Worm (Caenorhabditis elegans) whole organism, late embryonic: ENCODE measurements around the gene Y66D12A.19.

ENCODE experiments used
- C08G9.2 ChIP-seq: sonication (generic microtip); optimal IDR thresholded peaks from 2 replicates; lab custom pipeline; 2016; ENCODE audit warnings: mild to moderate bottlenecking, missing genetic modification characterization, moderate library complexity, missing compliant biosample characterization
- K02D7.2 ChIP-seq: sonication (generic microtip); optimal IDR thresholded peaks from 2 replicates; lab custom pipeline; 2017; ENCODE audit warnings: mild to moderate bottlenecking, missing genetic modification characterization, missing compliant biosample characterization
- K09A11.1 ChIP-seq: sonication (generic microtip); optimal IDR thresholded peaks from 2 replicates; lab custom pipeline; 2017; ENCODE audit warnings: antibody characterized with exemption, mild to moderate bottlenecking, missing genetic modification characterization, missing compliant biosample characterization; ENCODE audit not compliant: insufficient read depth
- T23F11.4 ChIP-seq: fragments of 200-800 bp; sonication (Bioruptor generic); optimal IDR thresholded peaks from 2 replicates; lab custom pipeline; 2018; ENCODE audit warnings: mild to moderate bottlenecking, missing genetic modification characterization, missing compliant biosample characterization
- Y22D7AL.16 ChIP-seq: sonication (generic microtip); optimal IDR thresholded peaks from 2 replicates; lab custom pipeline; 2016; ENCODE audit warnings: missing genetic modification characterization, missing compliant biosample characterization
- ceh-14 ChIP-seq: sonication (generic microtip); optimal IDR thresholded peaks from 2 replicates; lab custom pipeline; 2016; ENCODE audit warnings: missing genotype, missing genetic modification characterization, missing compliant biosample characterization
- ceh-19 ChIP-seq: fragments of 200-800 bp; sonication (Bioruptor generic); optimal IDR thresholded peaks from 2 replicates; lab custom pipeline; 2018; ENCODE audit warnings: mild to moderate bottlenecking, missing genetic modification characterization, missing compliant biosample characterization
- ceh-2 ChIP-seq: sonication (generic microtip); optimal IDR thresholded peaks from 2 replicates; lab custom pipeline; 2016; ENCODE audit warnings: missing genotype, missing genetic modification characterization, missing compliant biosample characterization
- ceh-22 ChIP-seq: sonication (generic microtip); optimal IDR thresholded peaks from 2 replicates; lab custom pipeline; 2017; ENCODE audit warnings: missing biosample characterization, missing genetic modification characterization
- ceh-30 ChIP-seq: fragments of 150-350 bp; optimal IDR thresholded peaks from 2 replicates; lab custom pipeline; 2014; ENCODE audit warnings: missing biosample characterization, missing genetic modification characterization
- ceh-45 ChIP-seq: fragments of 200-800 bp; sonication (Bioruptor generic); IDR thresholded peaks from 2 replicates; pipeline ENCODE4 v1.3.6; 2022; ENCODE audit warnings: missing genetic modification reagents, missing genetic modification characterization, missing compliant biosample characterization
- dmd-4 ChIP-seq: sonication (generic microtip); optimal IDR thresholded peaks from 2 replicates; lab custom pipeline; 2016; ENCODE audit warnings: borderline replicate concordance, missing genetic modification characterization, missing compliant biosample characterization
- dve-1 ChIP-seq: sonication (generic microtip); optimal IDR thresholded peaks from 2 replicates; lab custom pipeline; 2017; ENCODE audit warnings: antibody characterized with exemption, mild to moderate bottlenecking, missing genetic modification characterization, missing compliant biosample characterization
- elt-2 ChIP-seq: sonication (generic microtip); optimal IDR thresholded peaks from 2 replicates; lab custom pipeline; 2016; ENCODE audit warnings: missing genetic modification reagents, missing genetic modification characterization, missing compliant biosample characterization
- eyg-1 ChIP-seq: sonication (generic microtip); optimal IDR thresholded peaks from 2 replicates; lab custom pipeline; 2016; ENCODE audit warnings: missing genotype, missing genetic modification characterization, missing compliant biosample characterization
- fax-1 ChIP-seq: sonication (generic microtip); optimal IDR thresholded peaks from 2 replicates; lab custom pipeline; 2016; ENCODE audit warnings: missing genotype, missing genetic modification characterization, missing compliant biosample characterization
- fkh-10 ChIP-seq: fragments of 150-350 bp; optimal IDR thresholded peaks from 2 replicates; lab custom pipeline; 2014; ENCODE audit warnings: missing biosample characterization, missing genetic modification reagents, missing genetic modification characterization
- fkh-6 ChIP-seq: sonication (generic microtip); optimal IDR thresholded peaks from 2 replicates; lab custom pipeline; 2016; ENCODE audit warnings: missing genetic modification characterization, missing compliant biosample characterization
- gmeb-2 ChIP-seq: sonication (generic microtip); optimal IDR thresholded peaks from 2 replicates; lab custom pipeline; 2016; ENCODE audit warnings: missing genetic modification characterization, inconsistent platforms, missing compliant biosample characterization
- hlh-13 ChIP-seq: fragments of 200-800 bp; sonication (Bioruptor generic); optimal IDR thresholded peaks from 2 replicates; lab custom pipeline; 2018; ENCODE audit warnings: mild to moderate bottlenecking, missing genetic modification characterization, missing compliant biosample characterization
- hlh-15 ChIP-seq: sonication (generic microtip); optimal IDR thresholded peaks from 2 replicates; lab custom pipeline; 2016; ENCODE audit warnings: missing genetic modification characterization, missing compliant biosample characterization
- hlh-30 ChIP-seq: sonication (generic microtip); optimal IDR thresholded peaks from 2 replicates; lab custom pipeline; 2017; ENCODE audit warnings: antibody characterized with exemption, missing genetic modification characterization, missing compliant biosample characterization; ENCODE audit not compliant: insufficient read depth
- nfya-1 ChIP-seq: sonication (generic microtip); optimal IDR thresholded peaks from 2 replicates; lab custom pipeline; 2017; ENCODE audit warnings: missing genetic modification characterization, mild to moderate bottlenecking, missing compliant biosample characterization, antibody characterized with exemption, moderate library complexity
- nhr-232 ChIP-seq: sonication (generic microtip); optimal IDR thresholded peaks from 2 replicates; lab custom pipeline; 2016; ENCODE audit warnings: missing genetic modification characterization, missing compliant biosample characterization
- npax-4 ChIP-seq: sonication (generic microtip); optimal IDR thresholded peaks from 2 replicates; lab custom pipeline; 2016; ENCODE audit warnings: missing genetic modification characterization, missing compliant biosample characterization
- odd-2 ChIP-seq: sonication (generic microtip); optimal IDR thresholded peaks from 2 replicates; lab custom pipeline; 2017; ENCODE audit warnings: antibody characterized with exemption, mild to moderate bottlenecking, missing genetic modification characterization, missing compliant biosample characterization
- pha-4 ChIP-seq: fragments of 150-350 bp; optimal IDR thresholded peaks from 2 replicates; lab custom pipeline; 2018; ENCODE audit warnings: missing biosample characterization, missing genetic modification reagents, missing genetic modification characterization
- pros-1 ChIP-seq: fragments of 150-350 bp; optimal IDR thresholded peaks from 2 replicates; lab custom pipeline; 2014; ENCODE audit warnings: missing biosample characterization, missing genetic modification reagents, missing genetic modification characterization
- sdc-2 ChIP-seq: sonication (generic microtip); optimal IDR thresholded peaks from 2 replicates; lab custom pipeline; 2016; ENCODE audit warnings: missing genotype, missing genetic modification characterization, missing compliant biosample characterization
- tbx-2 ChIP-seq: sonication (generic microtip); optimal IDR thresholded peaks from 2 replicates; lab custom pipeline; 2016; ENCODE audit warnings: missing genetic modification characterization, missing compliant biosample characterization
- unc-42 ChIP-seq: sonication (generic microtip); optimal IDR thresholded peaks from 2 replicates; lab custom pipeline; 2016; ENCODE audit warnings: missing genotype, missing genetic modification characterization, missing compliant biosample characterization
- ztf-16 ChIP-seq: sonication (generic microtip); optimal IDR thresholded peaks from 2 replicates; lab custom pipeline; 2017; ENCODE audit warnings: missing genetic modification characterization, missing compliant biosample characterization

The Y66D12A.19 gene

ce11 chrIII:11510826-11511225, 1.9 kb downstream of the Y66D12A.19 start:
- TF ChIP-seq ceh-45: no peak
- no peak for TF ChIP-seq pros-1 (tag; lab: Kevin White, UChicago)
- no peak for TF ChIP-seq elt-2 (tag; lab: Kevin White, UChicago)

DNA sequence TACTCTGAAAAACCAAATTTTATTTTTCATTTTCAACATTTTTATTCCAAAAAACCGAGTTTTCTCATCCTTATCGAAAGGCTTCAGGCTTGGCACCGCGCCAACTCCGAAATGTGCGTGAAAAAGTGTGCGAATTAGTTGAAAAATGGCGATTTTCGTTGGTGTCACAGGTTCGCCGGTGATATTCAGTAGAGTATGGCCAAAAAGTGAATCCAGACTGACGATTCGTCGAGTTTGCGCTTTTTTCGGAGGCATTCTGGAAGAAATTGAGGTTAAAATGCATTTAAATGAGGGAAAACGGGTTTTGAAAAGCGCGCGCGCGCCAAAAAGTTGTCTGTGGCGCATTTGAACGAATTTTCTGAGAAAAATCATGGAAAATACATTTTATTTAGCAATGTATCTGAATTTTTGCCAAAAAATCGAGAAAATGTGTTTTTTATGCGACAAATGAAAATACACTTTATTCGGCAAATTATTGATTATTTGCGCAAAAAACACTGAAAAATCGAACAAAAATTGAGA, 14.7 kb downstream of the Y66D12A.19 start, which contains the start of the genes Y66D12A.16 and such-1:
TSS of gene Y66D12A.16 (plus strand) at position 51 of the 522 bp plus-strand sequence.
TSS of gene such-1 (minus strand) at position 256 of the 522 bp plus-strand sequence.
- TF ChIP-seq ztf-16 (tag; lab: Kevin White, UChicago) (no peak), tbx-2 (tag; lab: Kevin White, UChicago) (no peak), ceh-14 (tag; lab: Kevin White, UChicago) (no peak), ceh-30 (no peak)
- TF ChIP-seq, all 69 proteins: peak for 0

DNA sequence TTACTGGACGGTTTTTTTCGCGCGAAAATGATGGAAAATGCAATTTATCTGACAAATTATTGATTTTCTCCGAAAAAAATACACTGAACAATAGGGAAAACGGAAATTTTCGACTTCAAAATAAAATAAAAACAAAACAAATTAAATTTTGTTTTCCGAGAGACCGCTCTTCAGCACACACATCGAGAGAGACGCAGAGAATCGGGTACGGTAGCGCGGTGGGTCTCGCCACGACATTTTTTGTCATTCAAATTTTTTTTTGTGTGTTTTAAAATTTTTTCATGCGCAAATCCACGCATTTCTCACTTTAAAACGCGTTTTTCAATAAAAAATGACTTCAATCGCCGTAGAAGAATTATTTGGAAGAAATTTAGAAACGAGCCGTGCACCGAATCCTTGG, 15.2 kb downstream of the Y66D12A.19 start:
- no peak for TF ChIP-seq hlh-13
- TF ChIP-seq K02D7.2: no peak
- TF ChIP-seq gmeb-2: no peak
- TF ChIP-seq ceh-19 (GFP tag; lab: Kevin White, UChicago): no peak
- no peak for TF ChIP-seq sdc-2 (tag; lab: Kevin White, UChicago)
- TF ChIP-seq elt-2 (tag; lab: Kevin White, UChicago): no peak
- TF ChIP-seq pha-4: no peak
- no peak for TF ChIP-seq ceh-45
- no peak for TF ChIP-seq eyg-1 (tag; lab: Kevin White, UChicago)
- TF ChIP-seq fax-1 (tag; lab: Kevin White, UChicago): no peak
- TF ChIP-seq, all 69 proteins: peak for 0

DNA sequence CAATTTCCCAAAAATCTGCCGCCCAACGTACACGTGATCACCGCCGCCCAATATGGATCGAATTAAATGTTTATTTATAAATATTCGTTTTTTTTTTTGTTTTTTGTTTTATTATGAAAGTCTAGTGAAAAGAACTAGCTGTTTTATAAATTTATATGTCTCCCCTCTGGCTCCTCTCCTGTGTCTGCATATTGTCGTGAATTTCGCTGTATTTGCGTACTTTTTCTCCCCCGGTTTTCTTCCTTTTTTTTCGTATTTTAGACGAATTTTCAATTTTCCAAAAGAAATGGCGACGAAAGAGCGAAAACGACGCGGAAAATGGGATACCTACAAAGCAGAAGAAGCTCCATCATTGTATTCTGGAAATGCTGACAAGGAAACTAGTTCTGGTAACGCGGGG, 17.5 kb downstream of the Y66D12A.19 start, which contains the start of gene xpb-1:
TSS of gene xpb-1 (plus strand) at position 262 of the 400 bp plus-strand sequence.
- no peak for TF ChIP-seq nhr-232 (tag; lab: Kevin White, UChicago)

- TF ChIP-seq C08G9.2: no peak
- TF ChIP-seq pha-4: no peak
- TF ChIP-seq unc-42 (tag; lab: Kevin White, UChicago): no peak
- TF ChIP-seq ztf-16 (tag; lab: Kevin White, UChicago): no peak
- TF ChIP-seq K09A11.1 (tag; lab: Kevin White, UChicago): no peak
- TF ChIP-seq nfya-1 (tag; lab: Kevin White, UChicago): no peak
- TF ChIP-seq dve-1: no peak
- TF ChIP-seq fkh-10 (GFP tag; lab: Kevin White, UChicago): no peak
- TF ChIP-seq Y22D7AL.16 (tag; lab: Kevin White, UChicago): no peak
- no peak for TF ChIP-seq T23F11.4 (GFP tag; lab: Kevin White, UChicago)
- no peak for TF ChIP-seq gmeb-2
- no peak for TF ChIP-seq hlh-30 (tag; lab: Kevin White, UChicago)
- no peak for TF ChIP-seq npax-4 (tag; lab: Kevin White, UChicago)
- no peak for TF ChIP-seq fkh-6
- no peak for TF ChIP-seq hlh-15
Observed at ce11 chrIII:11534624-11535079, 25.8 kb downstream of the Y66D12A.19 start, which contains the start of gene nrps-1. Gene nrps-1 (plus strand): TSS chrIII:11534674.

ce11 chrIII:11535453-11535852, 26.6 kb downstream of the Y66D12A.19 start:
- no peak for TF ChIP-seq ceh-22 (tag; lab: Kevin White, UChicago)
- no peak for TF ChIP-seq pha-4
- TF ChIP-seq odd-2 (tag; lab: Kevin White, UChicago): no peak
- no peak for TF ChIP-seq ceh-2 (tag; lab: Kevin White, UChicago)
- no peak for TF ChIP-seq ceh-14 (tag; lab: Kevin White, UChicago)
- no peak for TF ChIP-seq dmd-4 (tag; lab: Kevin White, UChicago)
- no peak for TF ChIP-seq gmeb-2
- TF ChIP-seq, all 69 proteins: peak for 0
